Fruit fly (Drosophila melanogaster): ENCODE data around the gene CG42399.

dm6 chr2L:153142-153541 lies at the start of gene CG42399:
- no peak for TF ChIP-seq rn (GFP tag; IDR thresholded peaks at IDR 0.05)
- no peak for TF ChIP-seq CG13204 (GFP tag; optimal IDR thresholded peaks at IDR 0.05)
- TF ChIP-seq CG12605 (GFP tag; IDR thresholded peaks at IDR 0.05) = no peak
- TF ChIP-seq Pif1A (GFP tag; optimal IDR thresholded peaks at IDR 0.05) = no peak
- no peak for TF ChIP-seq EcR (GFP tag; optimal IDR thresholded peaks at IDR 0.05)
- no peak for TF ChIP-seq CG15710 (tag; optimal IDR thresholded peaks at IDR 0.05)
- no peak for TF ChIP-seq CG9948 (tag; optimal IDR thresholded peaks at IDR 0.05)
- TF ChIP-seq CG8301 (tag; optimal IDR thresholded peaks at IDR 0.05) = no peak
- TF ChIP-seq fd96Ca (GFP tag; IDR thresholded peaks at IDR 0.05) = no peak
- no peak for TF ChIP-seq Snoo (tag; optimal IDR thresholded peaks at IDR 0.05)
- no peak for TF ChIP-seq CG34367 (tag; optimal IDR thresholded peaks at IDR 0.05)
- no peak for TF ChIP-seq gl (tag; optimal IDR thresholded peaks at IDR 0.05)
